Fruit fly (Drosophila melanogaster): ENCODE results near the gene pst.
A peak's percentile ranks its signal among the peaks of the same experiment; 100 is the strongest.

pst gene

DNA sequence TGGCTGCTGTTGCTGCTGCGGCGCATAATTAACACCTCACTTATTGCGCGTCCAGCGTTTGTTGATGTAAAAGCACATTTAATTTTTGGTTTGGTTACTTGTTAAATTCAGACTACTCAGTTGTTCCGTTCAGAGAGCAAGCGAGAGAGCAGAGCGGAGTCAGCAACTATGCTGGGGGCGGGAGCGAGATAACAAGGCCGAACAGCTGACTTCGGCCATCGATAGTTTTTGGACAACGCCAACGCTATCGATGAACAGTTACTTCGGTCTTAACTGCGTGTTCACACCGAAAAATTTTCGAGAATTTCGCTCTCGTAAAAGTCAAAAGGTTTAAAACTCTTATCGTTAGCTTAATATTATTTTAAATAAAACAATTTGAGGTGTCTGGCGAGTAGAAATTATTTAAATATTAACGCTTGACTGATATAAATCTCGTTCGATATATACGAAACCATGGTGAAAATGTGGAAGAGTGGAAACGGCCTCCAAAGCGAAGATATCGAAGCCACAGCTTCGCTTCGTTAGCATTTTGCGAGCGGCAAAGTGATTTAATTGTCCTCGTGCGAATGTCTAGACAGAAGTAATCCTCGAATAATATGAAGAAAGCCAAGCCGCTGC is 21.4 kb upstream of the pst start, which contains the start of the genes SMSr and smid (continued):
- TF ChIP-seq CG17186 (GFP tag; optimal IDR thresholded peaks at IDR 0.05) (peak; percentile 9), CG7357 (GFP tag; IDR thresholded peaks at IDR 0.05) (peak; percentile 99), CG6254 (GFP tag; optimal IDR thresholded peaks at IDR 0.05) (no peak), org-1 (GFP tag; optimal IDR thresholded peaks at IDR 0.05) (peak; percentile 4), NFAT (GFP tag; IDR thresholded peaks at IDR 0.05) (no peak), Dad (GFP tag; optimal IDR thresholded peaks at IDR 0.05) (no peak), Hr78 (GFP tag; optimal IDR thresholded peaks at IDR 0.05) (no peak), sob (GFP tag; IDR thresholded peaks at IDR 0.05) (peak; percentile 52), nom (GFP tag; optimal IDR thresholded peaks at IDR 0.05) (peak; percentile 38), Spps (tag; optimal IDR thresholded peaks at IDR 0.05) (peak; percentile 8), Awh (GFP tag; IDR thresholded peaks at IDR 0.05) (no peak), slbo (GFP tag; IDR thresholded peaks at IDR 0.05) (peak; percentile 76), BEAF-32 (GFP tag; optimal IDR thresholded peaks at IDR 0.05) (peak; percentile 97), onecut (GFP tag; IDR thresholded peaks at IDR 0.05) (no peak), CG10979 (tag; optimal IDR thresholded peaks at IDR 0.05) (peak; percentile 62), Fer2 (tag; optimal IDR thresholded peaks at IDR 0.05) (no peak), CG4424 (GFP tag; optimal IDR thresholded peaks at IDR 0.05) (peak; percentile 42), NK7.1 (GFP tag; optimal IDR thresholded peaks at IDR 0.05) (no peak), gfzf (GFP tag; optimal IDR thresholded peaks at IDR 0.05) (peak; percentile 12), CG6854 (GFP tag; optimal IDR thresholded peaks at IDR 0.05) (no peak), MBD-R2 (GFP tag; IDR thresholded peaks at IDR 0.05) (peak; percentile 57), az2 (GFP tag; optimal IDR thresholded peaks at IDR 0.05) (peak; percentile 45), CG15514 (GFP tag; optimal IDR thresholded peaks at IDR 0.05) (peak; percentile 62), CG17385 (GFP tag; optimal IDR thresholded peaks at IDR 0.05) (no peak), CG3726 (GFP tag; IDR thresholded peaks at IDR 0.05) (no peak), nerfin-2 (GFP tag; IDR thresholded peaks at IDR 0.05; ENCODE audit: partially characterized antibody) (peak; percentile 51), CG8478 (optimal IDR thresholded peaks at IDR 0.05) (no peak), CG12219 (GFP tag; optimal IDR thresholded peaks at IDR 0.05) (peak; percentile 16), CG4820 (GFP tag; optimal IDR thresholded peaks at IDR 0.05) (peak; percentile 46), mld (GFP tag; IDR thresholded peaks at IDR 0.05; ENCODE audit: partially characterized antibody) (peak; percentile 80), CG10654 (GFP tag; optimal IDR thresholded peaks at IDR 0.05) (peak; percentile 38), Lpt (GFP tag; optimal IDR thresholded peaks at IDR 0.05) (no peak), ham (GFP tag; IDR thresholded peaks at IDR 0.05) (no peak), Hey (tag; optimal IDR thresholded peaks at IDR 0.05) (no peak), crol (GFP tag; IDR thresholded peaks at IDR 0.05) (no peak), CG9609 (GFP tag; optimal IDR thresholded peaks at IDR 0.05) (peak; percentile 20), maf-S (GFP tag; optimal IDR thresholded peaks at IDR 0.05) (peak; percentile 44), CTCF (GFP tag; optimal IDR thresholded peaks at IDR 0.05) (peak; percentile 52), CG9797 (GFP tag; optimal IDR thresholded peaks at IDR 0.05) (peak; percentile 42), CG11456 (GFP tag; IDR thresholded peaks at IDR 0.05) (no peak), CG8944 (GFP tag; optimal IDR thresholded peaks at IDR 0.05) (peak; percentile 41), pb (GFP tag; optimal IDR thresholded peaks at IDR 0.05) (no peak), schlank (tag; optimal IDR thresholded peaks at IDR 0.05) (no peak), CG1647 (GFP tag; optimal IDR thresholded peaks at IDR 0.05) (no peak), lbe (GFP tag; optimal IDR thresholded peaks at IDR 0.05) (peak; percentile 17), Hand (GFP tag; optimal IDR thresholded peaks at IDR 0.05) (peak; percentile 10), Hmx (GFP tag; optimal IDR thresholded peaks at IDR 0.05) (no peak), CG3995 (GFP tag; optimal IDR thresholded peaks at IDR 0.05) (peak; percentile 76), kay (GFP tag; optimal IDR thresholded peaks at IDR 0.05) (peak; percentile 8), Scr (GFP tag; IDR thresholded peaks at IDR 0.05; ENCODE audit: partially characterized antibody) (peak; percentile 92), CG11723 (GFP tag; optimal IDR thresholded peaks at IDR 0.05) (peak; percentile 35)

Data from whole organism, embryonic.